Fruit fly (Drosophila melanogaster) whole organism, prepupa: ENCODE data around the gene raw.

Experiments
- Blimp-1 ChIP-seq: fragments of 200-800 bp; sonication (Bioruptor generic); optimal IDR thresholded peaks from 3 replicates; lab custom pipeline; 2017; ENCODE audit warnings: missing biosample characterization, missing genetic modification characterization, mild to moderate bottlenecking, moderate library complexity, missing genetic modification reagents
- CG1621 ChIP-seq: fragments of 200-800 bp; sonication (Bioruptor generic); optimal IDR thresholded peaks from 3 replicates; lab custom pipeline; 2018; ENCODE audit warnings: missing biosample characterization, mild to moderate bottlenecking, missing genetic modification characterization
- CG34406 ChIP-seq: fragments of 200-800 bp; sonication (Bioruptor generic); optimal IDR thresholded peaks from 3 replicates; lab custom pipeline; 2016; ENCODE audit warnings: missing biosample characterization, missing genetic modification characterization
- CG6276 ChIP-seq: fragments of 200-800 bp; sonication (Bioruptor generic); optimal IDR thresholded peaks from 2 replicates; lab custom pipeline; 2017; ENCODE audit warnings: missing biosample characterization, mild to moderate bottlenecking, missing genetic modification characterization
- CG6854 ChIP-seq: fragments of 200-800 bp; sonication (Bioruptor generic); optimal IDR thresholded peaks from 2 replicates; lab custom pipeline; 2017; ENCODE audit warnings: missing biosample characterization, mild to moderate bottlenecking, missing genetic modification characterization
- CG8319 ChIP-seq: fragments of 200-800 bp; sonication (Bioruptor generic); optimal IDR thresholded peaks from 3 replicates; lab custom pipeline; 2016; ENCODE audit warnings: missing biosample characterization, missing genetic modification characterization
- Gug ChIP-seq: fragments of 200-800 bp; sonication (Bioruptor generic); IDR thresholded peaks from 2 replicates; pipeline ENCODE4 v1.3.6; 2022; ENCODE audit warnings: missing biosample characterization, missing genetic modification characterization
- Hr39 ChIP-seq: fragments of 200-800 bp; sonication (Bioruptor generic); optimal IDR thresholded peaks from 2 replicates; lab custom pipeline; 2016; ENCODE audit warnings: missing biosample characterization, missing genetic modification characterization
- Sox15 ChIP-seq: fragments of 200-800 bp; sonication (Bioruptor generic); optimal IDR thresholded peaks from 3 replicates; lab custom pipeline; 2016; ENCODE audit warnings: missing biosample characterization, missing genetic modification characterization
- achi ChIP-seq: fragments of 200-800 bp; sonication (Bioruptor generic); optimal IDR thresholded peaks from 3 replicates; lab custom pipeline; 2016; ENCODE audit warnings: missing biosample characterization, missing genetic modification characterization
- acj6 ChIP-seq: fragments of 200-800 bp; sonication (Bioruptor generic); optimal IDR thresholded peaks from 3 replicates; lab custom pipeline; 2016; ENCODE audit warnings: missing biosample characterization, missing genetic modification characterization
- esn ChIP-seq: fragments of 200-800 bp; sonication (Bioruptor generic); optimal IDR thresholded peaks from 2 replicates; lab custom pipeline; 2016; ENCODE audit warnings: missing biosample characterization, mild to moderate bottlenecking, missing genetic modification characterization, moderate library complexity
- spab ChIP-seq: fragments of 200-800 bp; sonication (Bioruptor generic); optimal IDR thresholded peaks from 2 replicates; lab custom pipeline; 2017; ENCODE audit warnings: missing biosample characterization, mild to moderate bottlenecking, missing genetic modification characterization, missing genetic modification reagents
- vri ChIP-seq: fragments of 200-800 bp; sonication (Bioruptor generic); optimal IDR thresholded peaks from 3 replicates; lab custom pipeline; 2016; ENCODE audit warnings: missing biosample characterization, mild to moderate bottlenecking, missing genetic modification characterization

DNA sequence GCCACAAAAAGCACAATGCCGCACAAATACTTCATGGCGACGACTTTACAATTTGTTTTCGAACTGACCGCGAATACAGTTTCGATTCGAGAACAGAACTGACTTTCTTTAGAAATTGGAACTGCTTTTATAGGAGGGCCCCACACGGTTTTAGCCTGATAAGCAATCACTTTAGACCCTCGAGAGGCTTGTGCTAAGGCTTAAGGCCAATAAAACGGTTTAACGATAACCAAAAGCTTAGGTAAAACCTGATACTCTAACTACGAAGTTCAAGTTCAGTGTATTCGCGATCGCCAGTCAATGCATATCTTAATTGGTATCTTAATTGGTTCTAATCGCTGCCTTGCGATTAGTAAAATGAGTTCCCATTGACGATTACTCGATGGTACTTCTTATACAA, 40.7 kb upstream of the raw start, which contains the start of gene LManVI:
- TF ChIP-seq CG8319 (GFP tag; lab: Kevin White, UChicago) (no peak), Gug (GFP tag; lab: Robert Waterston, UW) (no peak), Sox15 (GFP tag; lab: Kevin White, UChicago) (no peak), CG1621 (tag; lab: Kevin White, UChicago) (no peak), CG34406 (no peak), acj6 (GFP tag; lab: Kevin White, UChicago) (no peak), esn (GFP tag; lab: Kevin White, UChicago) (no peak), achi (GFP tag; lab: Kevin White, UChicago) (no peak), CG6854 (GFP tag; lab: Kevin White, UChicago) (no peak), vri (GFP tag; lab: Kevin White, UChicago) (no peak), CG6276 (no peak), Blimp-1 (no peak), Hr39 (GFP tag; lab: Kevin White, UChicago) (no peak), spab (GFP tag; lab: Kevin White, UChicago) (no peak)
